Worm (Caenorhabditis elegans) whole organism, L1 larva: Measurements from ENCODE around the gene sre-54.

Source experiments
- jun-1 ChIP-seq: fragments of 150-350 bp; optimal IDR thresholded peaks from 2 replicates; lab custom pipeline; 2014; ENCODE audit warnings: missing biosample characterization, missing genetic modification reagents, missing genetic modification characterization
- unc-98 ChIP-seq: fragments of 200-800 bp; sonication (Bioruptor generic); IDR thresholded peaks from 2 replicates; pipeline ENCODE4 v1.3.6; 2022; ENCODE audit warnings: missing genetic modification characterization, missing compliant biosample characterization

- TF ChIP-seq jun-1 (no peak), unc-98 (GFP tag; lab: Robert Waterston, UW) (no peak)
These were observed 43.6 kb upstream of the sre-54 start, which contains the start of gene Y57A10A.31 for ce11 chrII:12289085-12289484.
